Worm (Caenorhabditis elegans): ENCODE measurements around the gene T13G4.7.

Gene T13G4.7

DNA sequence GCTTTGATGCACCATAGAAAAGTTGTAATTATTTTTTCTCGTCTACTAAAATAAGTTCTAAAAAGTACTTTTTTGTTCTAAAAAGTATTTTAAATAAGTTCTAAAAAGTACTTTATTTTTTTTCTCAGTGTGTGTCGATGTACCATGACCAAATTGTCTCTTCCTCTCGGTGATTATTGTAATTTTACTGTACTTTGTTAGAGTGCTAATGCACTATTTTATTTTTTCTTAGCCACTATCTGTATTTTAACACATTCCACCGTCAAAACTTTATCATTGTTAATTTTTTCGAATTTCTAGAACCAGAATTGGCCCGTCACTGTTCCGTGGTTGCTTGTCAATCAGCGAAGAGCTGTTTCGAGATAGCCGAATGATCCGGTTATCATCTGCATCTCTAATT, 25.9 kb downstream of the T13G4.7 start, which contains the start of gene hot-8:
hot-8 (plus strand) TSS at position 301 of the 400 bp plus-strand sequence.
- TF ChIP-seq chd-7 (tag; optimal IDR thresholded peaks at IDR 0.05) (no peak), snpc-4 (GFP tag; optimal IDR thresholded peaks at IDR 0.05) (no peak), snpc-4 (tag; optimal IDR thresholded peaks at IDR 0.05) (no peak), ceh-100 (GFP tag; IDR thresholded peaks at IDR 0.05) (no peak), F22D6.2 (tag; optimal IDR thresholded peaks at IDR 0.05) (no peak), unc-62 (GFP tag; optimal IDR thresholded peaks at IDR 0.05) (no peak), hrde-1 (tag; optimal IDR thresholded peaks at IDR 0.05; ENCODE audit: borderline replicate concordance) (no peak)

DNA sequence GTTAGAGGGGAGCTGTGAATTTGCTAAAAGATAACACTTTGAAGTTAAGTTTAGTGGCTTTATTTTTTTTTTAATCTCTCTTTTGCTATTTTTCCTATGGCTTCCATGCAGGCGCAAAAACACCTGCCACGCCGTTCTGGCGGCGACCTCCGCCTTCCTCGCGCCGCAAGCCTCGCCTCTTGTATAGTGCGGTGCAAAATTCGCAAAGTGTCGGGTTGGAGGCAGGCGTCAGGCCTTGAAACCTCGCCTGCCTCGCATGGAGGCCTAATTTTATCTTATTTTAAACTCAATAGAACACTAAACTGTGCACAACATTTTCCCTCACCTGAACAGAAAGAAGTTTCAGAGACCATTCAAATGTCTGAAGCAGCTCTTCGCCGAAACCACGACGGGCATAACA, 33.9 kb downstream of the T13G4.7 start:
- peak; percentile 68 for TF ChIP-seq zfh-2 (GFP tag; conservative IDR thresholded peaks at IDR 0.05)
- TF ChIP-seq F39B2.1 (GFP tag; IDR thresholded peaks at IDR 0.05): no peak

ce11 chrX:1171617-1172016, 34.3 kb downstream of the T13G4.7 start:
- TF ChIP-seq ceh-27 (GFP tag; optimal IDR thresholded peaks at IDR 0.05) (no peak), bed-2 (GFP tag; IDR thresholded peaks at IDR 0.05) (no peak)

ce11 chrX:1167234-1167633, 38.7 kb downstream of the T13G4.7 start:
- TF ChIP-seq K11D2.4 (GFP tag; IDR thresholded peaks at IDR 0.05) (no peak), nhr-179 (tag; optimal IDR thresholded peaks at IDR 0.05) (no peak), Y79H2A.3 (GFP tag; conservative IDR thresholded peaks at IDR 0.05) (no peak), attf-3 (GFP tag; conservative IDR thresholded peaks at IDR 0.05) (no peak), nhr-90 (tag; optimal IDR thresholded peaks at IDR 0.05) (no peak), cebp-1 (GFP tag; IDR thresholded peaks at IDR 0.05) (no peak), cebp-1 (tag; optimal IDR thresholded peaks at IDR 0.05) (no peak), Y67H2A.10 (GFP tag; conservative IDR thresholded peaks at IDR 0.05) (no peak)

- TF ChIP-seq egl-44 (GFP tag; IDR thresholded peaks at IDR 0.05) (no peak), ama-1 (optimal IDR thresholded peaks at IDR 0.05) (no peak), ama-1 (GFP tag; optimal IDR thresholded peaks at IDR 0.05) (no peak), tlf-1 (GFP tag; optimal IDR thresholded peaks at IDR 0.05) (no peak), dox-1 (GFP tag; IDR thresholded peaks at IDR 0.05) (no peak), hmg-20 (GFP tag; IDR thresholded peaks at IDR 0.05) (no peak), B0019.2 (GFP tag; conservative IDR thresholded peaks at IDR 0.05) (no peak), pbrm-1 (GFP tag; IDR thresholded peaks at IDR 0.05) (0 out of 2 replicates have a peak, but pooled peaks have one; percentile 31)
These were observed 43.9 kb downstream of the T13G4.7 start, which contains the start of gene tmc-1 for ce11 chrX:1162019-1162418. Gene tmc-1 (plus strand): TSS chrX:1162207.

DNA sequence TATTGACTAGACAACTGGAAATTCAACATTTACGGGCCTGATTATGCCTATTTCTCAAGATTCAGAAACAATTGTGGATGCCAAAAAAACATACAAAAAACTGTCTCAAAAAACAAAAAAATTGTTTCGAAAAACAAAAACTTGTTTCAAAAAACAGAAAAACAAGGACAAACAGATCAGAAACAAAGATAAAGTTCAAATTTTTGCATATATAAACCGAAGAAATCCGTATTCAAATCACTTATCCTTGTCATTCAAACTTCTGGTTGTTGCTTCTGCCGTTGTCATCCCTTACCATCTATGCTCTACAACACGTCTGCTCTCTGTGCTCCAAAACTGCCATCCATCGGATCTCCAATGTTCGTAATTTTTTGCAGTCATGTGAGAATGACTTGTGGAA, 51.3 kb downstream of the T13G4.7 start, which contains the start of gene R193.1:
R193.1 (plus strand) TSS at position 301 of the 400 bp plus-strand sequence.
- TF ChIP-seq T07F8.4 (tag; optimal IDR thresholded peaks at IDR 0.05) (no peak), lsl-1 (GFP tag; optimal IDR thresholded peaks at IDR 0.05) (no peak), repo-1 (tag; optimal IDR thresholded peaks at IDR 0.05) (no peak), bed-1 (GFP tag; IDR thresholded peaks at IDR 0.05) (no peak), lsy-27 (tag; optimal IDR thresholded peaks at IDR 0.05; ENCODE audit: borderline replicate concordance, insufficient read depth) (no peak), ceh-40 (GFP tag; IDR thresholded peaks at IDR 0.05) (no peak), C17E4.6 (GFP tag; IDR thresholded peaks at IDR 0.05) (no peak), him-1 (tag; optimal IDR thresholded peaks at IDR 0.05) (no peak), ceh-100 (GFP tag; IDR thresholded peaks at IDR 0.05) (no peak), Y67H2A.10 (GFP tag; conservative IDR thresholded peaks at IDR 0.05) (no peak), efl-1 (GFP tag; optimal IDR thresholded peaks at IDR 0.05) (no peak), mcd-1 (GFP tag; IDR thresholded peaks at IDR 0.05) (no peak), athp-1 (tag; optimal IDR thresholded peaks at IDR 0.05) (no peak), nhr-90 (tag; optimal IDR thresholded peaks at IDR 0.05) (no peak), hmg-1.2 (GFP tag; IDR thresholded peaks at IDR 0.05) (no peak), bed-2 (GFP tag; IDR thresholded peaks at IDR 0.05) (no peak), ztf-18 (tag; optimal IDR thresholded peaks at IDR 0.05) (no peak), D2030.7 (GFP tag; IDR thresholded peaks at IDR 0.05) (no peak)

Measured in whole organism, young adult.